Worm (Caenorhabditis elegans): ENCODE data around the gene txt-13.

DNA sequence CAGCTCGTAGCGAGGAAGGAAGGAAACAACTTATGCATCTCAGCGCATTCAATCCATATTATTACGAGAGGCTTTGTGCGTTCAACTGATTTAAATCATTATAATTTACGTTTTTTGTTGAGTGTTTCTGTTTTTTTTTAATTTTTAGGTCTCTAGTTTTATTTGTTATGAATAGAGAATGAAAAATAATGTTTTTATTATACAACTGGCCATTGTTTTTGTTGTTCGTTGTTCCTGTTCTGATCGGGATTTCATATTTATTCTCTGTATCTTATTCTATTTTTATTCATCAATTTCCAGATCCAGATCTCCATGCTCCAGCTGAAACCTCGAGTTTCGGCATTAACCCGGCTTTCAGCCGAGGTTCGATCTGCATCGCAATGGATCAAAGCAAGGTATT, 11.9 kb downstream of the txt-13 start, which contains the start of gene mrps-22:
- TF ChIP-seq fkh-10 (GFP tag; optimal IDR thresholded peaks at IDR 0.05) (no peak), snpc-4 (tag; optimal IDR thresholded peaks at IDR 0.05) (no peak), ceh-63 (GFP tag; optimal IDR thresholded peaks at IDR 0.05) (no peak), tlp-1 (tag; optimal IDR thresholded peaks at IDR 0.05) (no peak), mdl-1 (tag; optimal IDR thresholded peaks at IDR 0.05) (no peak), lsy-2 (tag; optimal IDR thresholded peaks at IDR 0.05) (no peak), nhr-28 (tag; optimal IDR thresholded peaks at IDR 0.05) (no peak), blmp-1 (tag; optimal IDR thresholded peaks at IDR 0.05) (no peak), sup-37 (GFP tag; optimal IDR thresholded peaks at IDR 0.05) (no peak), nhr-77 (tag; optimal IDR thresholded peaks at IDR 0.05) (no peak), unc-86 (tag; optimal IDR thresholded peaks at IDR 0.05) (no peak), nhr-12 (tag; optimal IDR thresholded peaks at IDR 0.05) (no peak), aly-2 (tag; optimal IDR thresholded peaks at IDR 0.05) (no peak), sox-4 (tag; optimal IDR thresholded peaks at IDR 0.05) (no peak)
